Worm (Caenorhabditis elegans): ENCODE measurements around the gene rfc-4.
A peak's percentile ranks its signal among the peaks of the same experiment; 100 is the strongest.

The rfc-4 gene

DNA sequence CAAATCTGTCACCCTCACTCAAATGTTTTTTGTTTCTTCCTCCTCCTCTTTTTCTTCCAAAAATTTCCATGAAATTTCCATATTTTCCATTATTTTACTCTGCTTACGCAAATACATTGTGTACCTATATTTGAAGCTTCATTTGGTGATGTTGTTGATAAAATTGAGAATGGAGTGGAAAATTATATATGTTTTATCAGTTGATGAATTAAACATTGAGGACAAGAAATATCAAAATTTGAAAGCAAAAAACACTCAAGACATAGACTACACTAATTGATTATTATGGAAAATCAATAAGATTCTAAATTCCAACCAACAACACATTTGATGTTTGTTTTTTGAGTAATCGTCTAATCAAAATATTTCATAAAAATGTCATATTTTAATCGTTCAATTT lies 17.1 kb downstream of the rfc-4 start:
- peak; percentile 36 for TF ChIP-seq nhr-80 (tag; optimal IDR thresholded peaks at IDR 0.05)
- no peak for TF ChIP-seq madf-8 (GFP tag; conservative IDR thresholded peaks at IDR 0.05)

DNA sequence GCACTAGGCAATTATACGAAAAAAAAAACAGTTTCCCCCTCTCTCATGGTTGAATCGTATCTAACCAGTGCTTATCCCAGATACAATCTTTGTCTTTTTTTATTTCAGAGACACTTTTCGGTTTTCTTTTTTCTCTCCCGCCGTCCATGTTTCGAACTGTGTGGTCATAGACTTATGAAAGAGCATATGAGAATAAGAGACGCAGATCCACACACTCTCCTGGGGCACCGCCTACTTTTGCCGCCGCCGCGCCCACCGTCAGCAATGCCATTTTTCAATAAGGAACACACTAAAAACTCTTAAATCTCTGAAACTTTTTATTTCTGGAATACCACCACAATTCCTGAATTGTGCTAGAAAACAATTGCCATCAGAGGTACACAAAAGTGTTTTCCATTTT lies 17.8 kb downstream of the rfc-4 start, which contains the start of gene prk-1:
Gene prk-1 (plus strand): TSS at position 269 of the 400 bp plus-strand sequence.
- TF ChIP-seq Y79H2A.3 (GFP tag; conservative IDR thresholded peaks at IDR 0.05) (no peak), lsy-27 (tag; optimal IDR thresholded peaks at IDR 0.05; ENCODE audit: borderline replicate concordance, insufficient read depth) (no peak), F22D6.2 (tag; optimal IDR thresholded peaks at IDR 0.05) (no peak), lin-35 (GFP tag; optimal IDR thresholded peaks at IDR 0.05) (no peak), hmg-1.2 (GFP tag; IDR thresholded peaks at IDR 0.05) (peak; percentile 69), F49E8.2 (tag; optimal IDR thresholded peaks at IDR 0.05; ENCODE audit: insufficient read depth) (no peak), nhr-179 (tag; optimal IDR thresholded peaks at IDR 0.05) (no peak), nfyb-1 (GFP tag; IDR thresholded peaks at IDR 0.05) (0 out of 2 replicates have a peak, but pooled peaks have one; percentile 28), lsl-1 (GFP tag; optimal IDR thresholded peaks at IDR 0.05) (no peak), nfya-1 (tag; optimal IDR thresholded peaks at IDR 0.05; ENCODE audit: borderline replicate concordance, insufficient read depth) (no peak), nhr-120 (GFP tag; IDR thresholded peaks at IDR 0.05) (no peak), tbp1 (GFP tag; optimal IDR thresholded peaks at IDR 0.05) (no peak), ceh-79 (tag; optimal IDR thresholded peaks at IDR 0.05) (no peak), hlh-12 (tag; optimal IDR thresholded peaks at IDR 0.05) (no peak)

DNA sequence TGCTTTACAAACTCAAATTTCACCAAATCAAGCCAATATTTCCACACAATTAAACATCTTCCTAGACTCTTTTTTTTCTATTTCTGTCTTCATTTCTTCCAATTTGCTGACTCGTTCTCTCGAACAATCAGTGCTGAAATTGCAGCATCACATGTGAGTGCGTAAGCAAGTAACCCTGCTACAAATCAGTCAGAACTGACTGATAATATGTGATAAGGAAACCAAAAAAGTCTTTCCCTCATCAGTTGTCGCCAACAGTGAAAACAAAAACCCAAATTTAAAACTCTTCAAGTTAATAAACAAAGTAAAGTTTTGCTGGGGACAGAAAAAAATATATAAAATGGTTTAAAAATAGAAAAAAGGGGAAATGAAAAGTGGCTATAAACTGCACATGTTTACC lies 19.4 kb downstream of the rfc-4 start:
- TF ChIP-seq cebp-1 (GFP tag; IDR thresholded peaks at IDR 0.05), result no peak
- TF ChIP-seq cebp-1 (tag; optimal IDR thresholded peaks at IDR 0.05), result peak; percentile 36
- TF ChIP-seq madf-8 (GFP tag; conservative IDR thresholded peaks at IDR 0.05), result no peak
- no peak for TF ChIP-seq nfya-2 (GFP tag; IDR thresholded peaks at IDR 0.05)
- peak in 1 of 2 experiments; percentile 20 for TF ChIP-seq let-607 (tag; optimal IDR thresholded peaks at IDR 0.05)
- peak; percentile 12 for TF ChIP-seq pha-4 (tag; optimal IDR thresholded peaks at IDR 0.05)
- TF ChIP-seq Y53G8AR.9 (GFP tag; conservative IDR thresholded peaks at IDR 0.05), result 0 out of 2 replicates have a peak, but pooled peaks have one; percentile 31
- peak; percentile 71 for TF ChIP-seq nhr-80 (tag; optimal IDR thresholded peaks at IDR 0.05)

DNA sequence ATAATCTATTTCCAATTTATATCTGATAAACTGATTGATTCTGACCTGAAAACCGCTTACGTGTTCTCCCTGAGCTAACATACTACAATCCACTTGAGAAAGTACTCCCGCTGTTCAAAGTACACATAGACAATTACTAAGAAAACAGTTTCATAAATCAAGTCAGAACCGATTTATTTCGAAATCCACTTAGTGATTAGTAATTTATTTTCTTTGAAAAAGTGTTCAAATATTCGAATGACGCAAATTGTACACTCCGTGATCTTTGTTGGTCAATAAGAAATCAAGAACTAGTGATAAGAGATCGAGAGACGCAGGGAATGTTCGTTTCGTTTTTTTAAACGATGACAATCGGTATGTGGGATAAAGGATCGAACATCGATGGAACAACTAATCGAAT lies 20.4 kb downstream of the rfc-4 start:
- TF ChIP-seq cebp-1 (GFP tag; IDR thresholded peaks at IDR 0.05) (no peak), cebp-1 (tag; optimal IDR thresholded peaks at IDR 0.05) (peak; percentile 52), F57A8.1 (GFP tag; optimal IDR thresholded peaks at IDR 0.05) (no peak), lin-26 (GFP tag; IDR thresholded peaks at IDR 0.05) (0 out of 2 replicates have a peak, but pooled peaks have one; percentile 41), nhr-80 (tag; optimal IDR thresholded peaks at IDR 0.05) (peak; percentile 27), snpc-1.1 (tag; optimal IDR thresholded peaks at IDR 0.05; ENCODE audit: insufficient read depth) (no peak)

DNA sequence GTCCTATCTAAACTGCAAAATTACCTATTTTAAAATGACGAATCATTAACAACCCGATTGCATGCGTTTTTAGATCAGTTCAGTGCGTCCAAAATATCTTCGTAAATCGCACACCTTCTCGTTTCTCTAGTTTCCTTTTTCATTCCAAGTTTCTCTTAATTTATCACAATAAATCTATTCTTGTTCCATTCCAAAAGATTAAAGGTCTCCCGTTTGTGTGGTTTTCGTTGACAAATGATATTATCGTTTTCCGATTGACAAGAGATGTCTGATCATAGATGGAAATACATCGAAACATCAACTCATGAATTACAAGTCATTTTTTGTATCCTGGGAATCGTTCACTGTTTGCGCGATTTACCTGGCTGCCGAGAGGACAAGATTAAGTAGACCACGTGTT lies 21.1 kb downstream of the rfc-4 start:
- TF ChIP-seq F52B5.7 (tag; optimal IDR thresholded peaks at IDR 0.05) (no peak), ztf-25 (GFP tag; IDR thresholded peaks at IDR 0.05) (no peak), madf-3 (GFP tag; IDR thresholded peaks at IDR 0.05) (no peak), D2030.7 (GFP tag; IDR thresholded peaks at IDR 0.05) (no peak), attf-3 (GFP tag; conservative IDR thresholded peaks at IDR 0.05) (no peak), K12H6.12 (tag; optimal IDR thresholded peaks at IDR 0.05) (no peak)

Measured in whole organism, young adult.